Worm (Caenorhabditis elegans): ENCODE results near the gene fip-4.
A peak's percentile ranks its signal among the peaks of the same experiment; 100 is the strongest.

The fip-4 gene

DNA sequence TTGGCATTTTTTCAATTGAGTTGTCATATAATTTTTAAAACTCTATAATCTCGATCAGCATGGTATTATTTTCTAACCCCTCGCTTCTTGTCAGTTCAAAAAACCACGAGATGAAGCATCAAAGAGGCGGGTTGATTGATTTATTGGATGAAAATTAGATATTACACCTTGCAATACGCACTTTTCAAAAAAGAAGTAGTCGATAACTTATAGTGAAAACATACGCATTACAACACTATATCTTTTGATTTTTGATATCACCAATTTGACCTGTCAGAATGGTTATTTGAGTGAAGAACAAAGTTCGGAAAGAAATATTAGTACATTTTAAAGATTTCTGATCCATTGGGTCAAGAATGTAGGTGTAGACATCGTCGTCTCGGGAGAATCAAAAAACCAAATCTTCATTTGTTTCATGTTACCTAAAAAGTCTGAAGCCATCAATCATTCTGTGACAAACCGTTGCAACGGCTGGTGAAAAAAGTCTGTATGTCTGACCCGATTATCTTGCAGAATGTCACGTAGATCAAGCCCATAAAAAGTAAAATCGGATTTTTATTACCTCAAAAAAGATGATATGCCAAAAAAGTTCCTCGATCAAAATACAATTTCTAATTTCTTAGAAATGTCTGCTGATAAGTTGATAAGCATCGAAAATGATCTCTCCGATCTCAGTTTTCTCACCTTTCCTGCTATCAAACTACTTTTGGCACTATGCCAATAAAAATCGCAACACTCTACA, 42.2 kb upstream of the fip-4 start:
- TF ChIP-seq pha-4 (tag; optimal IDR thresholded peaks at IDR 0.05) (no peak), ceh-9 (tag; optimal IDR thresholded peaks at IDR 0.05) (no peak), jun-1 (tag; optimal IDR thresholded peaks at IDR 0.05) (no peak), pqm-1 (tag; optimal IDR thresholded peaks at IDR 0.05) (peak; percentile 71), nhr-76 (tag; optimal IDR thresholded peaks at IDR 0.05) (peak; percentile 19), elt-1 (tag; optimal IDR thresholded peaks at IDR 0.05) (no peak), elt-3 (tag; optimal IDR thresholded peaks at IDR 0.05) (peak in 2 of 3 experiments; percentile 34 to 80), nhr-25 (tag; optimal IDR thresholded peaks at IDR 0.05) (peak; percentile 55), daf-12 (tag; optimal IDR thresholded peaks at IDR 0.05) (no peak), nhr-12 (tag; optimal IDR thresholded peaks at IDR 0.05) (no peak), nhr-28 (tag; optimal IDR thresholded peaks at IDR 0.05) (no peak), R02D3.7 (tag; optimal IDR thresholded peaks at IDR 0.05) (no peak), unc-62 (GFP tag; optimal IDR thresholded peaks at IDR 0.05) (peak; percentile 81), ceh-16 (tag; optimal IDR thresholded peaks at IDR 0.05) (no peak), elt-2 (tag; optimal IDR thresholded peaks at IDR 0.05) (peak; percentile 82), ama-1 (optimal IDR thresholded peaks at IDR 0.05) (no peak), mml-1 (tag; optimal IDR thresholded peaks at IDR 0.05) (no peak), nhr-23 (tag; optimal IDR thresholded peaks at IDR 0.05) (peak; percentile 75), nfya-1 (tag; optimal IDR thresholded peaks at IDR 0.05; ENCODE audit: insufficient read depth) (peak; percentile 22), tbx-2 (tag; optimal IDR thresholded peaks at IDR 0.05) (no peak), nhr-11 (tag; optimal IDR thresholded peaks at IDR 0.05) (no peak)

ce11 chrV:8652177-8652576, 41.1 kb upstream of the fip-4 start:
- TF ChIP-seq unc-62 (GFP tag; optimal IDR thresholded peaks at IDR 0.05) (peak; percentile 65), nhr-25 (tag; optimal IDR thresholded peaks at IDR 0.05) (peak; percentile 84), lin-39 (tag; optimal IDR thresholded peaks at IDR 0.05) (peak; percentile 77), ztf-4 (tag; optimal IDR thresholded peaks at IDR 0.05) (no peak), pha-4 (tag; optimal IDR thresholded peaks at IDR 0.05) (no peak), elt-1 (tag; optimal IDR thresholded peaks at IDR 0.05) (peak; percentile 67), nhr-23 (tag; optimal IDR thresholded peaks at IDR 0.05) (peak; percentile 4)

DNA sequence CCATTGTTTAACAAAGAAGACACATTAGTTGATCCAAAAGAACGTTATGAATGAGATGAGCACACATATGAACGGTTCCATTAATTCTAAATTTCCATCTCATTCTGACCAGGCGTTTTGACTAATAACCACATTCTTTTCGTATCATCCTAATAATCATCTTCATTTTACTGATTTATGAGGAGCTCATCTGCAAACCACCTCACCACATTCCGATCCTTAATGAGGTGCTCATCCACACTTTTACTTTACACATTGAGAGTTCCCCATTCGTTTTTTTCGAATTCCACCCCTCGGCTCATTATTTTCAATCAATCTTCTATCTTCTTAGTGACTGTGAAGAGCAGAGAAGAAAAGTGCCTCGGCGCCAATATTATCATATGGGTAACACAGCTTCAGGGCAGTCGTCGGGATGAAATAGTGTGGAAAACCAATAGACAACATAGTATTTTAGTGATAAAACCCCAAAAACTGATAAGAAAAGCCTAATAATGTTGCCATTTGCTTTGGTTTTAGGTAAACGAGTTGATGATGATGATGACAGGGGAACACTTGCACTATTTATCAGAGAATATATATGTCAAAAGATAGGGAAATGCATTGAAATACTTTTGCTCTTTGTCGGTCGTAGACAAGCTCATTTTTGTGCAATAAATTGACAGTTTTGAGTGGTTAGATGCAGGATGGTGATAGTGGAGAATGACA, 40.1 kb upstream of the fip-4 start:
- TF ChIP-seq elt-2 (tag; optimal IDR thresholded peaks at IDR 0.05), result peak; percentile 100
- TF ChIP-seq pqm-1 (tag; optimal IDR thresholded peaks at IDR 0.05), result peak; percentile 100
- TF ChIP-seq fkh-10 (GFP tag; optimal IDR thresholded peaks at IDR 0.05), result no peak
- TF ChIP-seq pha-4 (tag; optimal IDR thresholded peaks at IDR 0.05), result peak; percentile 75
- peak; percentile 86 for TF ChIP-seq skn-1 (tag; optimal IDR thresholded peaks at IDR 0.05)
- peak; percentile 87 for TF ChIP-seq jun-1 (tag; optimal IDR thresholded peaks at IDR 0.05)
- TF ChIP-seq ZK546.5 (tag; optimal IDR thresholded peaks at IDR 0.05), result no peak
- TF ChIP-seq nhr-67 (tag; optimal IDR thresholded peaks at IDR 0.05), result no peak
- TF ChIP-seq lsy-12 (tag; optimal IDR thresholded peaks at IDR 0.05), result peak; percentile 33

ce11 chrV:8650365-8650764, 39.3 kb upstream of the fip-4 start:
- TF ChIP-seq fkh-10 (GFP tag; optimal IDR thresholded peaks at IDR 0.05) (no peak), ceh-82 (tag; optimal IDR thresholded peaks at IDR 0.05) (no peak), lin-15B (tag; optimal IDR thresholded peaks at IDR 0.05) (no peak), elt-3 (tag; optimal IDR thresholded peaks at IDR 0.05) (no peak), ztf-11 (tag; optimal IDR thresholded peaks at IDR 0.05) (no peak), nfya-1 (tag; optimal IDR thresholded peaks at IDR 0.05; ENCODE audit: insufficient read depth) (no peak), nhr-43 (tag; optimal IDR thresholded peaks at IDR 0.05; ENCODE audit: poor library complexity, severe bottlenecking) (no peak), fkh-2 (tag; optimal IDR thresholded peaks at IDR 0.05) (no peak), fos-1 (tag; optimal IDR thresholded peaks at IDR 0.05) (no peak), pha-4 (tag; optimal IDR thresholded peaks at IDR 0.05) (no peak), ceh-28 (tag; optimal IDR thresholded peaks at IDR 0.05) (no peak), skn-1 (tag; optimal IDR thresholded peaks at IDR 0.05) (no peak), egl-27 (tag; optimal IDR thresholded peaks at IDR 0.05) (no peak), ceh-9 (tag; optimal IDR thresholded peaks at IDR 0.05) (no peak), nhr-23 (tag; optimal IDR thresholded peaks at IDR 0.05) (no peak), lsy-12 (tag; optimal IDR thresholded peaks at IDR 0.05) (no peak), egl-5 (tag; optimal IDR thresholded peaks at IDR 0.05) (no peak), ZK546.5 (tag; optimal IDR thresholded peaks at IDR 0.05) (no peak)

Data from whole organism, L3 larva.